Fruit fly (Drosophila melanogaster) whole organism, adult: ENCODE data around the gene fd96Cb.
"Not testable (repeated sequence)": the region's sequence is repeated elsewhere in the genome, so short reads cannot be mapped to it uniquely, and the experiment has no call there.

Experiments
- CG7045 ChIP-seq: fragments of 200-800 bp; sonication (Bioruptor generic); optimal IDR thresholded peaks from 2 replicates; lab custom pipeline; 2017; ENCODE audit warnings: missing biosample characterization, mild to moderate bottlenecking, missing genetic modification characterization
- kay ChIP-seq: fragments of 200-800 bp; sonication (Bioruptor generic); peaks from one replicate; lab custom pipeline; 2016; ENCODE audit warnings: missing biosample characterization, missing genetic modification characterization, borderline replicate concordance

DNA sequence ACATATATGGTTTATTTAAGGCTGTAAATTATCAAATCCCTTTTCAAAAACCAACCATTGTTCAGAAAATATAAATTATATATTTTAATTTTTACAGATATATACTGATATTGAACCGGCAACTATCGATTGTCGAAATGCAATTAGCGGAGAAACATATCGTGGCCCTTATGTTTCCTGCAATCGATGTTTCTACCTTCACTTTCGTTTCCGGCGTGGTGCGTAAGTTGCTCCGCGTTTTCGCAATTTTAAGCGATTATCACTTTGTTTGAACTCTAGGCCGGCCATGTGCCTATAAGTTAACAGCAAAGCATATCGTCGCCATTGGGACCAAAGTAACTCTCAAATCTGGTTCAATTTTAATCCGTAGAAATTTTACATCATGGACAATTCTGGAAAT, 28.4 kb downstream of the fd96Cb start, which contains the start of gene vig2:
- not testable (repeated sequence) for TF ChIP-seq kay
- TF ChIP-seq CG7045 (GFP tag; lab: Kevin White, UChicago): peak; percentile 61
